Fruit fly (Drosophila melanogaster) whole organism, pupa: ENCODE measurements around the gene CG11550.

Experiments
- CG10348 ChIP-seq: fragments of 200-800 bp; sonication (Bioruptor generic); IDR thresholded peaks from 2 replicates; pipeline ENCODE4 v1.3.6; 2022; ENCODE audit warnings: missing biosample characterization, missing genetic modification characterization
- CG12605 ChIP-seq: fragments of 200-800 bp; sonication (Bioruptor generic); IDR thresholded peaks from 2 replicates; pipeline ENCODE4 v1.3.6; 2022; ENCODE audit warnings: missing biosample characterization, missing genetic modification characterization
- CG13204 ChIP-seq: fragments of 200-800 bp; sonication (Bioruptor generic); optimal IDR thresholded peaks from 2 replicates; lab custom pipeline; 2018; ENCODE audit warnings: missing biosample characterization, mild to moderate bottlenecking, missing genetic modification characterization, moderate library complexity
- CG14655 ChIP-seq: fragments of 200-800 bp; sonication (Bioruptor generic); optimal IDR thresholded peaks from 3 replicates; lab custom pipeline; 2017; ENCODE audit warnings: mild to moderate bottlenecking, missing biosample characterization, missing genetic modification reagents, missing genetic modification characterization
- CG15710 ChIP-seq: fragments of 200-800 bp; sonication (Bioruptor generic); optimal IDR thresholded peaks from 2 replicates; lab custom pipeline; 2018; ENCODE audit warnings: missing biosample characterization, mild to moderate bottlenecking, missing genetic modification characterization, moderate library complexity
- CG17806 ChIP-seq: fragments of 200-800 bp; sonication (Bioruptor generic); optimal IDR thresholded peaks from 2 replicates; lab custom pipeline; 2018; ENCODE audit warnings: missing biosample characterization, mild to moderate bottlenecking, missing genetic modification characterization, moderate library complexity
- CG32121 ChIP-seq: fragments of 200-800 bp; sonication (Bioruptor generic); IDR thresholded peaks from 2 replicates; pipeline ENCODE4 v1.3.6; 2022; ENCODE audit warnings: missing biosample characterization, missing genetic modification characterization
- CG34367 ChIP-seq: fragments of 200-800 bp; sonication (Bioruptor generic); optimal IDR thresholded peaks from 2 replicates; lab custom pipeline; 2018; ENCODE audit warnings: missing biosample characterization, mild to moderate bottlenecking, missing genetic modification characterization
- CG4496 ChIP-seq: fragments of 200-800 bp; sonication (Bioruptor generic); IDR thresholded peaks from 3 replicates; pipeline ENCODE4 v1.3.6; 2022; ENCODE audit warnings: missing biosample characterization, missing genetic modification characterization
- CG8159 ChIP-seq: fragments of 200-800 bp; sonication (Bioruptor generic); optimal IDR thresholded peaks from 3 replicates; lab custom pipeline; 2018; ENCODE audit warnings: missing biosample characterization, mild to moderate bottlenecking, missing genetic modification characterization, moderate library complexity
- CG8301 ChIP-seq: fragments of 200-800 bp; sonication (Bioruptor generic); optimal IDR thresholded peaks from 2 replicates; lab custom pipeline; 2018; ENCODE audit warnings: missing biosample characterization, mild to moderate bottlenecking, missing genetic modification characterization
- CG9948 ChIP-seq: fragments of 200-800 bp; sonication (Bioruptor generic); optimal IDR thresholded peaks from 2 replicates; lab custom pipeline; 2018; ENCODE audit warnings: missing biosample characterization, mild to moderate bottlenecking, missing genetic modification characterization, moderate library complexity
- D1 ChIP-seq: fragments of 200-800 bp; sonication (Bioruptor generic); optimal IDR thresholded peaks from 2 replicates; lab custom pipeline; 2018; ENCODE audit warnings: missing biosample characterization, mild to moderate bottlenecking, missing genetic modification characterization, moderate library complexity
- EcR ChIP-seq: fragments of 200-800 bp; sonication (Bioruptor generic); optimal IDR thresholded peaks from 3 replicates; lab custom pipeline; 2019; ENCODE audit warnings: missing biosample characterization, missing genetic modification characterization, mild to moderate bottlenecking, moderate library complexity, missing genetic modification reagents
- Ets98B ChIP-seq: fragments of 200-800 bp; sonication (Bioruptor generic); IDR thresholded peaks from 2 replicates; pipeline ENCODE4 v1.3.6; 2022; ENCODE audit warnings: missing biosample characterization, missing genetic modification characterization
- Pif1A ChIP-seq: fragments of 200-800 bp; sonication (Bioruptor generic); optimal IDR thresholded peaks from 3 replicates; lab custom pipeline; 2016; ENCODE audit warnings: missing biosample characterization, missing genetic modification characterization
- Pif1B ChIP-seq: fragments of 200-800 bp; sonication (Bioruptor generic); optimal IDR thresholded peaks from 3 replicates; lab custom pipeline; 2016; ENCODE audit warnings: missing biosample characterization, missing genetic modification characterization
- Snoo ChIP-seq: fragments of 200-800 bp; sonication (Bioruptor generic); optimal IDR thresholded peaks from 3 replicates; lab custom pipeline; 2017; ENCODE audit warnings: missing biosample characterization, mild to moderate bottlenecking, missing genetic modification characterization, inconsistent platforms
- fd96Ca ChIP-seq: fragments of 200-800 bp; sonication (Bioruptor generic); IDR thresholded peaks from 3 replicates; pipeline ENCODE4 v1.3.6; 2022; ENCODE audit warnings: missing biosample characterization, missing genetic modification characterization
- gl ChIP-seq: fragments of 200-800 bp; sonication (Bioruptor generic); optimal IDR thresholded peaks from 2 replicates; lab custom pipeline; 2018; ENCODE audit warnings: missing biosample characterization, mild to moderate bottlenecking, missing genetic modification characterization
- rn ChIP-seq: fragments of 200-800 bp; sonication (Bioruptor generic); IDR thresholded peaks from 2 replicates; pipeline ENCODE4 v1.3.6; 2022; ENCODE audit warnings: missing biosample characterization, missing genetic modification characterization

The CG11550 gene

dm6 chr3R:31687782-31688181 lies 8.1 kb upstream of the CG11550 start:
- peak; percentile 55 for TF ChIP-seq CG8301 (tag; lab: Kevin White, UChicago)
- no peak for TF ChIP-seq CG10348 (GFP tag; lab: Robert Waterston, UW)
- no peak for TF ChIP-seq D1 (tag; lab: Kevin White, UChicago)
- peak; percentile 41; the same call in 1 of the 2 replicates for TF ChIP-seq rn (GFP tag; lab: Robert Waterston, UW)
- TF ChIP-seq fd96Ca (GFP tag; lab: Robert Waterston, UW), result peak; percentile 62; the same call in 2 of the 3 replicates
- TF ChIP-seq CG15710 (tag; lab: Kevin White, UChicago), result peak; percentile 2
- peak; percentile 10 for TF ChIP-seq CG17806 (tag; lab: Kevin White, UChicago)
- peak; percentile 60 for TF ChIP-seq Pif1B (GFP tag; lab: Kevin White, UChicago)
- peak; percentile 49 for TF ChIP-seq Snoo
- no peak for TF ChIP-seq CG13204
- no peak for TF ChIP-seq EcR (GFP tag; lab: Kevin White, UChicago)
- peak; percentile 53 for TF ChIP-seq Ets98B (GFP tag; lab: Robert Waterston, UW)
- peak; percentile 61 for TF ChIP-seq Pif1A (GFP tag; lab: Kevin White, UChicago)
- peak; percentile 49 for TF ChIP-seq CG12605 (GFP tag; lab: Robert Waterston, UW)
- no peak for TF ChIP-seq CG8159 (tag; lab: Kevin White, UChicago)
- TF ChIP-seq CG14655 (GFP tag; lab: Kevin White, UChicago), result peak; percentile 64
- TF ChIP-seq CG9948, result no peak
- no peak for TF ChIP-seq gl (tag; lab: Kevin White, UChicago)
- peak; percentile 62; the same call in 1 of the 2 replicates for TF ChIP-seq CG32121 (GFP tag; lab: Robert Waterston, UW)
- TF ChIP-seq CG4496, result peak; percentile 73; the same call in 1 of the 3 replicates
- no peak for TF ChIP-seq CG34367 (tag; lab: Kevin White, UChicago)

DNA sequence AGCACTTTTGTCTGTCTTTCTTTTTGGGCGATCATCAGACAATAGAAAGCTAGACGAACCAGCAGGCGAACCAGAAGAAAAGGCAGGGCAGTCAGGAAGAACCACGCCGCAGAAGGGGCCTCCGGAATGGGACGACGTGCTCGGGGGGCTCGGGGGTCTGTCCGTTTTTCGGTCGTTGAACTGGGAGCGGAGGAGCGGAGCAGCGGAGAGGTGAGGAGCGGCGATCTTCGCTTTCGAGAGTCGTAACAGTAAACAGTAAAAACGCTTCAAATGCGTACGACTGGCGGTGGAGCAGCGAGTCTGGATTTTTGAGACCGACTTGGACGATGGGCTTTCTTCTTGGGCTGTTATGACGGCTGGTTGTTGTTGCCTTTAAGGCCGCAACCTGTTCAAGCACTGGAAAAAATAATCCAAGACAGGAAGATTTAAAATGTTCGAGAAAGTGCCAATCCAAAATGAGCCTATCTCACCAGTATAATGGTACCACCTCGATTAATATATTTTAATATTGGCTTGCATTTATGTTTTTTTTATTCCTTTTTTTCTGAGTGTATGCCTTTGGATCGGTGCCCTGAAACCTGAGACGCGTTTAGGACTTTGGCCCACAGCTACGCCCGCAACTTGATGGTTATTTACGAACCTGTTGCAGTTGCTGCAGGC lies 7.1 kb upstream of the CG11550 start:
- TF ChIP-seq CG12605 (GFP tag; lab: Robert Waterston, UW), result peak; percentile 80
- TF ChIP-seq gl (tag; lab: Kevin White, UChicago), result peak; percentile 81
- TF ChIP-seq CG34367 (tag; lab: Kevin White, UChicago), result peak; percentile 89
- TF ChIP-seq rn (GFP tag; lab: Robert Waterston, UW), result peak; percentile 77
- TF ChIP-seq Pif1A (GFP tag; lab: Kevin White, UChicago), result peak; percentile 91
- peak; percentile 32 for TF ChIP-seq D1 (tag; lab: Kevin White, UChicago)
- peak; percentile 69 for TF ChIP-seq Ets98B (GFP tag; lab: Robert Waterston, UW)
- TF ChIP-seq Pif1B (GFP tag; lab: Kevin White, UChicago), result peak; percentile 91
- peak; percentile 87 for TF ChIP-seq CG15710 (tag; lab: Kevin White, UChicago)
- peak; percentile 91 for TF ChIP-seq CG9948
- TF ChIP-seq CG10348 (GFP tag; lab: Robert Waterston, UW), result no peak
- peak; percentile 76 for TF ChIP-seq CG32121 (GFP tag; lab: Robert Waterston, UW)
- peak; percentile 84 for TF ChIP-seq EcR (GFP tag; lab: Kevin White, UChicago)
- TF ChIP-seq CG13204, result peak; percentile 87
- TF ChIP-seq CG4496, result peak; percentile 91
- TF ChIP-seq Snoo, result peak; percentile 96
- TF ChIP-seq fd96Ca (GFP tag; lab: Robert Waterston, UW), result peak; percentile 90
- TF ChIP-seq CG8159 (tag; lab: Kevin White, UChicago), result peak; percentile 85
- TF ChIP-seq CG17806 (tag; lab: Kevin White, UChicago), result peak; percentile 89
- TF ChIP-seq CG8301 (tag; lab: Kevin White, UChicago), result peak; percentile 90
- peak; percentile 95 for TF ChIP-seq CG14655 (GFP tag; lab: Kevin White, UChicago)

DNA sequence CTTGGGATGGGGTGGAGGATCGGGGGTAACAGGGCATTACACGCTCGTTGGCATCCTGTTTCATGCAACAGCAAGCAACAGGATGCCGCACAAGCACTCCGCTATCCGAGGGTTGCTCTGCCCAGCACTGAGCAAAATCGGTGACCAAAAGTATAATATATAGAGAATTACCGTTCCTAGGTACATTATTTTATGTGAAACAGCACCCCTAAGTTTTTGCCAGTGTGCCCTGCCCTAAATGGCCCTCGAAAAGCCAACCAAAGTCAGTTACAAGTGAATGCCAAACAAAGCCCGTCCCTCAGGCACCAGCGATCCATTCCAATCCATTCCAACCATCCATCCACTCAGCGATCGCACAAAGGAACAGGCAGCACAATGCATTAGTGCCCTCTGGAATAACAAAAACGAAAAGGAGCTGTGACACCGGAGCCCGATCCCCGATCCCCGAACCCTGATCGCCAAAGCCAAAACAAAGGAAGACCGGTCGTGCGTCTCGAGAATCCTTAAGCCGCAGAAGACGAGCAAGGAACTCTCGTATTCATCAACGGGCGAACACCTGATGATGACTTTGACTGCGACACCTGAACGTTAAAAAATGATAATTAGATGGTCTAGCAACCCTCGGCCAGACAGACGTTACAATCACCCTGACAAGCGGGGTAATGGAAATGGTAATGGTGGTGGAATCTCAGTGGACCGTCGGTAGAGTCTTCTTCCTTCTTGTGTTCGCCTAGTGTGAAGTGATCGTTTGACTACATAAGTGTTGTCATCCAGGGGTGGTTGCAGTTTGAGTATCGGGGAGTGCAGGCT lies 3.6 kb upstream of the CG11550 start:
- TF ChIP-seq CG32121 (GFP tag; lab: Robert Waterston, UW), result no peak
- peak; percentile 20 for TF ChIP-seq CG8159 (tag; lab: Kevin White, UChicago)
- peak; percentile 17 for TF ChIP-seq CG15710 (tag; lab: Kevin White, UChicago)

DNA sequence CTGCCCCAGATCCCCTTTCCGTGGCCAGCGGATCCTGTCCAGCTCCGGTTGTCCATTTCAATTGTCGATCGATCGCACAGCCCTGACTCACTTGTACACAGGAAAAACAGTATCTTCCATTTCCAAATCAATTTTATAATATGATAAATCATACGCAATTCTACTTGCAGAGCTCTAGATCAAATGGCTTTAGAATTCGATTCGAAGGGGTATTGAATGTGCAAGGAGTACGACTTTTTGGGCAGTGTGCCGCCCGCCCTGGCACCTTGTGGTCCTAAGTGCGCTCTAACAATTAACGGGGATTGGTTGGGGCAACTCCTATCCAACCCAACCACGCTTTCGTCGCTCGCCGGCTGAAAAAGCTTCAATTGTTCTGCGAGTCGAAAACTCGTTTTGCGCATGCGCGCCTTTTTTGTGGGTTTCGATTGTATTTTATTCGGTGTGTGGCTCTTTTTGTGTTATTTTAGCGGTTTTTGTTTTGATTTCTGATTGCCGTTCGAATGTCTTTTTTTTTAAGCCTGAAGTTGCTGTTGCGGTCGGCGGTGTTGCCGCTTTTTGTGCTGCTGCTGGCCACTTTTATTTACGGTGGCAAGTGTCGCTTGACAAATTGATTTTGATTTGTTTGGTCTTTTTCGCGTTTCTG lies 2.6 kb upstream of the CG11550 start:
- TF ChIP-seq Pif1A (GFP tag; lab: Kevin White, UChicago) (peak; percentile 73), EcR (GFP tag; lab: Kevin White, UChicago) (no peak), CG17806 (tag; lab: Kevin White, UChicago) (peak; percentile 62), CG32121 (GFP tag; lab: Robert Waterston, UW) (peak; percentile 87), CG9948 (peak; percentile 31), CG13204 (peak; percentile 68), CG12605 (GFP tag; lab: Robert Waterston, UW) (peak; percentile 66), CG8301 (tag; lab: Kevin White, UChicago) (peak; percentile 86), Snoo (peak; percentile 54), CG15710 (tag; lab: Kevin White, UChicago) (peak; percentile 31), Ets98B (GFP tag; lab: Robert Waterston, UW) (peak; percentile 91), CG34367 (tag; lab: Kevin White, UChicago) (peak; percentile 6), gl (tag; lab: Kevin White, UChicago) (peak; percentile 43), Pif1B (GFP tag; lab: Kevin White, UChicago) (peak; percentile 75), CG8159 (tag; lab: Kevin White, UChicago) (peak; percentile 32), CG4496 (peak; percentile 92), fd96Ca (GFP tag; lab: Robert Waterston, UW) (peak; percentile 93), D1 (tag; lab: Kevin White, UChicago) (no peak), CG10348 (GFP tag; lab: Robert Waterston, UW) (peak; percentile 49; the same call in 1 of the 2 replicates), CG14655 (GFP tag; lab: Kevin White, UChicago) (peak; percentile 83), rn (GFP tag; lab: Robert Waterston, UW) (peak; percentile 67)
